Fruit fly (Drosophila melanogaster) Kc167 (cell line): Measurements from ENCODE around the gene CG14507.

Experiments
- Myc ChIP-seq: fragments of >200 bp; optimal IDR thresholded peaks from 2 replicates; lab custom pipeline; 2017; ENCODE audit warnings: missing external identifiers
- Sin3A ChIP-seq: fragments of >200 bp; optimal IDR thresholded peaks from 2 replicates; lab custom pipeline; 2018; ENCODE audit warnings: missing external identifiers
- h ChIP-seq: fragments of >200 bp; optimal IDR thresholded peaks from 3 replicates; lab custom pipeline; 2018; ENCODE audit warnings: missing external identifiers
- psq ChIP-seq: fragments of >200 bp; optimal IDR thresholded peaks from 2 replicates; lab custom pipeline; 2017; ENCODE audit warnings: missing external identifiers
- ttk ChIP-seq: sonication (Bioruptor generic); optimal IDR thresholded peaks from 2 replicates; lab custom pipeline; 2017; ENCODE audit warnings: missing external identifiers

DNA sequence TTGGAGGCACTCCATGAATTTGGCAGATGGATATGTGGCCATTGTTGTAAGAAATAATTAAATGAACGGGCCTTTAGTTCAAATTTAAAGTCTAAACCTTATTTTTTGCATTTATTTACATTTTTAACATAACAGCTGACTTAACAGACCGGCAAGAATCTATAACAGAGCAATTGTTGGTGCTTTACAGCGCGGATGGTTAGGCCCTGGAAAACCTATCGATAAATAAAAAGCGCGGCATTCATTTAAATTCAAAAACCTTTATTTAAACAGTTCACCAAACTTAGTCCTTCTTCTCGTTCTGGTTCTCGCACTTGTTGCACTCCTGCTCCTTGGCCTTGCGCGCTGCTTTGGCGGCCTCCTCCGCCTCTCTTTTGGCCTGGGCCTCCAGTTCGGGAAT is 25.1 kb downstream of the CG14507 start, which contains the start of gene Mesh1:
- TF ChIP-seq Sin3A (no peak), Myc (lab: Kevin White, UChicago) (no peak), h (lab: Kevin White, UChicago) (no peak), psq (no peak), ttk (lab: Kevin White, UChicago) (no peak)
